Worm (Caenorhabditis elegans) whole organism, early embryonic: ENCODE results near the gene F07F6.8.

Experiments used
- F13C5.2 ChIP-seq: sonication (generic microtip); optimal IDR thresholded peaks from 2 replicates; lab custom pipeline; 2017; ENCODE audit warnings: mild to moderate bottlenecking, missing genetic modification characterization, inconsistent platforms, missing compliant biosample characterization
- tbx-37 ChIP-seq: fragments of 200-800 bp; sonication (Bioruptor generic); conservative IDR thresholded peaks from 2 replicates; pipeline ENCODE4 v1.3.6; 2022; ENCODE audit warnings: missing genetic modification reagents, missing genetic modification characterization, missing compliant biosample characterization

- TF ChIP-seq F13C5.2 (tag; lab: Kevin White, UChicago) (no peak), tbx-37 (GFP tag; lab: Robert Waterston, UW) (no peak)
Measured at ce11 chrII:5460911-5461310, 35.4 kb upstream of the F07F6.8 start.
